Worm (Caenorhabditis elegans) whole organism, midembryonic: ENCODE results near the gene comt-3.

ENCODE experiments used
- T22C8.4 ChIP-seq: fragments of 200-800 bp; sonication (Bioruptor generic); IDR thresholded peaks from 2 replicates; pipeline ENCODE4 v1.3.6; 2022; ENCODE audit warnings: missing genetic modification characterization, missing compliant biosample characterization
- flt-1 ChIP-seq: fragments of 200-800 bp; sonication (Bioruptor generic); IDR thresholded peaks from 2 replicates; pipeline ENCODE4 v1.3.6; 2022; ENCODE audit warnings: missing genetic modification characterization, missing compliant biosample characterization
- med-1 ChIP-seq: sonication (generic microtip); optimal IDR thresholded peaks from 2 replicates; lab custom pipeline; 2017; ENCODE audit warnings: missing genetic modification characterization, mild to moderate bottlenecking, missing compliant biosample characterization, antibody characterized with exemption, missing genetic modification reagents; ENCODE audit not compliant: insufficient read depth
- ref-1 ChIP-seq: fragments of 200-800 bp; sonication (Bioruptor generic); conservative IDR thresholded peaks from 2 replicates; pipeline ENCODE4 v1.3.6; 2022; ENCODE audit warnings: missing genetic modification reagents, missing genetic modification characterization, missing compliant biosample characterization
- tab-1 ChIP-seq: fragments of 200-800 bp; sonication (Bioruptor generic); IDR thresholded peaks from 2 replicates; pipeline ENCODE4 v1.3.6; 2022; ENCODE audit warnings: missing genetic modification characterization, missing compliant biosample characterization
- ztf-29 ChIP-seq: fragments of 200-800 bp; sonication (Bioruptor generic); IDR thresholded peaks from 2 replicates; pipeline ENCODE4 v1.3.6; 2022; ENCODE audit warnings: missing genetic modification reagents, missing genetic modification characterization, missing compliant biosample characterization

ce11 chrV:2066780-2067179, 9.4 kb downstream of the comt-3 start, which contains the start of gene nhr-86:
- no peak for TF ChIP-seq tab-1 (GFP tag; lab: Robert Waterston, UW)
- no peak for TF ChIP-seq ref-1 (GFP tag; lab: Robert Waterston, UW)
- no peak for TF ChIP-seq med-1 (GFP tag; lab: Kevin White, UChicago)
- TF ChIP-seq flt-1 (GFP tag; lab: Robert Waterston, UW) = no peak
- TF ChIP-seq T22C8.4 = no peak
- no peak for TF ChIP-seq ztf-29 (GFP tag; lab: Robert Waterston, UW)
